Fruit fly (Drosophila melanogaster): Measurements from ENCODE around the gene CG7394.

The CG7394 gene

DNA sequence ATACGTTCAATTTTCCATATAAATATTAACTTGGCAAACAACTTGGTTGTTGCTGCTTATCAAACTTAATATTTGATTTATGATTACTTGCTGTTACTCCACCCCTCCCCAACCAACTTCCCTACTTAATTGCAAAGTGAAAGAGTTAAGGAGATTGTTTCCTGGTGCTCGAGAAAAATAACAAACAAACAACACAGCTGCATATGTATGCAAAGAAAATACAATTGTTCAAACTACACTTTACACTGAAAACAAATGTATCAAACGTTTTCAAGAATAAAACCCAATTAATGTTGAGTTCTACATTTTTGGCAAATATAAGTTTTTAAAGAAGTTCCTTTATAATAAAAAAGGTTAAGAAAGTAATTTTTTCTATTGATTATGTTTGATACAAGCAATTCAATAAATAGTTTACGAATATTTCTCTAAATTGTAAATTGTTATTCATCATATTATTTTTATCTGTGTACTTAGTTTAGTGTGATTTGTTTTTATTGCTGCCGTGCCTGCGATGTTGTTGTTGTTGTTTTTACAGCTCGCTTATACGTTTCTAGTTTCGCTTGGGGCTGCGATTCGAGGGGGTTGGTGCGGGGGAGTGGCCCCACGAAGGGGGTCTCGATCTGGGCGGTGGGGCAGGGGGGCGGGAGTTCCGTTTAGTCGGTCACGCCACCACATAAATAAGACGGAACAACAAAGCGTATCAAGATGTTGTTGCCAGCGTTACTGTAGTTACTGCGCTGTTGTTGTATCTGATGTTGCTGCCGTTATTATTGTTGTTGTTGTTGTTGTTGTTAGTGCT lies 5.9 kb upstream of the CG7394 start (continued):
- peak; percentile 26; the same call in 1 of the 3 replicates for TF ChIP-seq gce (GFP tag; IDR thresholded peaks at IDR 0.05)

DNA sequence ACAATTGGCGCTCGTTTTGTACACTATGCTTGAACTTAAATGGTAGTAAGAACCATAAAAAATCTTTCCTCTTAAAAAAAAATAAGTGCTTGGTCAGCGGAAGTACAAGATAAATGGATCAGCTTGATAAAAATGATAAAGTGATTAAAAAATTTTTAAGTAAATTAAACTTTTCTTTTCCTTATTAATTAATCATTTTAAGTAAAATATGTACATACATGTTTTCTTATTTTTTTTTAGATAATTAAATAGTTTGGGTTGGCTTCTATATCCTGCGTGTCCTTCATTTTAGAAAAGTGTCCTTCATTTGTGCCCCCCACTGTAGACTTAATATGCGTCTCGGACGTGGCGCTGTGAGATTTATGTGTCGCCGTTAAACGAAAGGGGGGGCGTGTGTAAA lies 5.2 kb upstream of the CG7394 start:
- no peak for TF ChIP-seq CG10431 (GFP tag; optimal IDR thresholded peaks at IDR 0.05)
- no peak for TF ChIP-seq kni (GFP tag; optimal IDR thresholded peaks at IDR 0.05)
- TF ChIP-seq CG31388 (GFP tag; optimal IDR thresholded peaks at IDR 0.05), result no peak
- no peak for TF ChIP-seq exex (tag; optimal IDR thresholded peaks at IDR 0.05)
- TF ChIP-seq en (GFP tag; optimal IDR thresholded peaks at IDR 0.05), result no peak
- TF ChIP-seq toy (GFP tag; IDR thresholded peaks at IDR 0.05), result no peak
- peak; percentile 36 for TF ChIP-seq CG30403 (GFP tag; optimal IDR thresholded peaks at IDR 0.05)
- TF ChIP-seq CG3281 (GFP tag; optimal IDR thresholded peaks at IDR 0.05), result peak; percentile 70
- TF ChIP-seq Doc3 (GFP tag; IDR thresholded peaks at IDR 0.05; ENCODE audit: partially characterized antibody), result no peak
- TF ChIP-seq HLHmδ (GFP tag; optimal IDR thresholded peaks at IDR 0.05), result no peak
- TF ChIP-seq prd (optimal IDR thresholded peaks at IDR 0.05), result no peak
- no peak for TF ChIP-seq prd (GFP tag; IDR thresholded peaks at IDR 0.05)
- TF ChIP-seq CHES-1-like (GFP tag; optimal IDR thresholded peaks at IDR 0.05), result no peak
- TF ChIP-seq CG3065 (GFP tag; optimal IDR thresholded peaks at IDR 0.05), result no peak
- peak; percentile 61 for TF ChIP-seq grau (tag; optimal IDR thresholded peaks at IDR 0.05)
- no peak for TF ChIP-seq Opbp (GFP tag; IDR thresholded peaks at IDR 0.05; ENCODE audit: partially characterized antibody)
- TF ChIP-seq tap (tag; optimal IDR thresholded peaks at IDR 0.05), result no peak
- no peak for TF ChIP-seq tgo (GFP tag; IDR thresholded peaks at IDR 0.05)
- TF ChIP-seq CG6175 (GFP tag; IDR thresholded peaks at IDR 0.05), result peak; percentile 17; the same call in 1 of the 3 replicates
- TF ChIP-seq zfh1 (GFP tag; IDR thresholded peaks at IDR 0.05), result no peak
- no peak for TF ChIP-seq chinmo (GFP tag; IDR thresholded peaks at IDR 0.05; ENCODE audit: partially characterized antibody)
- no peak for TF ChIP-seq CG8944 (GFP tag; optimal IDR thresholded peaks at IDR 0.05)
- TF ChIP-seq CG2875 (GFP tag; optimal IDR thresholded peaks at IDR 0.05), result no peak
- TF ChIP-seq CG10267 (tag; optimal IDR thresholded peaks at IDR 0.05), result no peak
- TF ChIP-seq CG13296 (GFP tag; optimal IDR thresholded peaks at IDR 0.05), result no peak
- TF ChIP-seq chm (GFP tag; IDR thresholded peaks at IDR 0.05), result no peak
- TF ChIP-seq fd96Cb (tag; optimal IDR thresholded peaks at IDR 0.05), result no peak
- TF ChIP-seq Stat92E (GFP tag; optimal IDR thresholded peaks at IDR 0.05), result no peak
- peak; percentile 27 for TF ChIP-seq Oli (tag; optimal IDR thresholded peaks at IDR 0.05)
- TF ChIP-seq CG7786 (GFP tag; optimal IDR thresholded peaks at IDR 0.05), result no peak
- no peak for TF ChIP-seq YL-1 (GFP tag; optimal IDR thresholded peaks at IDR 0.05)
- TF ChIP-seq Atf6 (GFP tag; IDR thresholded peaks at IDR 0.05), result 0 out of 2 replicates have a peak, but pooled peaks have one; percentile 33
- no peak for TF ChIP-seq z (GFP tag; IDR thresholded peaks at IDR 0.05)
- no peak for TF ChIP-seq ci (GFP tag; IDR thresholded peaks at IDR 0.05)
- no peak for TF ChIP-seq Sry-β (GFP tag; optimal IDR thresholded peaks at IDR 0.05)
- TF ChIP-seq mirr (GFP tag; optimal IDR thresholded peaks at IDR 0.05), result no peak
- no peak for TF ChIP-seq CG17612 (GFP tag; IDR thresholded peaks at IDR 0.05)
- no peak for TF ChIP-seq CG17568 (GFP tag; optimal IDR thresholded peaks at IDR 0.05)
- no peak for TF ChIP-seq HmgZ (tag; optimal IDR thresholded peaks at IDR 0.05)
- TF ChIP-seq pum (GFP tag; optimal IDR thresholded peaks at IDR 0.05), result no peak
- no peak for TF ChIP-seq CG10959 (GFP tag; IDR thresholded peaks at IDR 0.05)
- TF ChIP-seq CG7556 (GFP tag; optimal IDR thresholded peaks at IDR 0.05), result peak; percentile 75
- TF ChIP-seq CG11398 (GFP tag; optimal IDR thresholded peaks at IDR 0.05), result no peak
- no peak for TF ChIP-seq B-H1 (GFP tag; IDR thresholded peaks at IDR 0.05)
- TF ChIP-seq sr (GFP tag; IDR thresholded peaks at IDR 0.05), result no peak
- TF ChIP-seq CG17385 (GFP tag; optimal IDR thresholded peaks at IDR 0.05), result peak; percentile 19
- peak; percentile 44 for TF ChIP-seq CG18619 (GFP tag; optimal IDR thresholded peaks at IDR 0.05)

All from whole organism, embryonic.